Worm (Caenorhabditis elegans) whole organism, L3 larva: ENCODE measurements around the gene Y7A5A.5.

ENCODE experiments used
- nhr-77 ChIP-seq: fragments of 150-350 bp; optimal IDR thresholded peaks from 2 replicates; lab custom pipeline; 2014; ENCODE audit warnings: missing biosample characterization, missing genetic modification characterization
- unc-62 ChIP-seq: fragments of 150-350 bp; sonication (generic microtip); optimal IDR thresholded peaks from 4 replicates; lab custom pipeline; 2014; ENCODE audit warnings: missing biosample characterization, missing genetic modification reagents, missing genetic modification characterization

ce11 chrX:15747814-15748213 lies 38.8 kb downstream of the Y7A5A.5 start:
- TF ChIP-seq unc-62 (no peak), nhr-77 (no peak)
